Fruit fly (Drosophila melanogaster) S2 (cell line): Measurements from ENCODE around the gene Irp-1B.

ENCODE experiments used
- CG8478 ChIP-seq: fragments of >200 bp; optimal IDR thresholded peaks from 2 replicates; lab custom pipeline; 2018
- CTCF ChIP-seq, 2 experiments: fragments of >200 bp; optimal IDR thresholded peaks; 2 replicates each; lab custom pipeline; 2018

dm6 chr3R:10421167-10421566 is 8.5 kb upstream of the Irp-1B start:
- TF ChIP-seq CG8478 (lab: Kevin White, UChicago) (no peak), CTCF (optimal IDR thresholded peaks at IDR 0.05; lab: Kevin White, UChicago) (no peak)
